Worm (Caenorhabditis elegans) whole organism, L4 larva: ENCODE measurements around the gene str-196.

ENCODE experiments used
- hif-1 ChIP-seq, 2 experiments: sonication (generic microtip); optimal IDR thresholded peaks; 2 replicates each; lab custom pipeline; 2016 to 2017; ENCODE audit warnings: missing compliant biosample characterization in 2 of 2, missing genetic modification characterization in 2 of 2, missing genetic modification reagents in 2 of 2, missing genotype in 2 of 2, mild to moderate bottlenecking in 1 of 2
- spr-1 ChIP-seq: sonication (generic microtip); optimal IDR thresholded peaks from 2 replicates; lab custom pipeline; 2016; ENCODE audit warnings: mild to moderate bottlenecking, missing genetic modification characterization, missing compliant biosample characterization

DNA sequence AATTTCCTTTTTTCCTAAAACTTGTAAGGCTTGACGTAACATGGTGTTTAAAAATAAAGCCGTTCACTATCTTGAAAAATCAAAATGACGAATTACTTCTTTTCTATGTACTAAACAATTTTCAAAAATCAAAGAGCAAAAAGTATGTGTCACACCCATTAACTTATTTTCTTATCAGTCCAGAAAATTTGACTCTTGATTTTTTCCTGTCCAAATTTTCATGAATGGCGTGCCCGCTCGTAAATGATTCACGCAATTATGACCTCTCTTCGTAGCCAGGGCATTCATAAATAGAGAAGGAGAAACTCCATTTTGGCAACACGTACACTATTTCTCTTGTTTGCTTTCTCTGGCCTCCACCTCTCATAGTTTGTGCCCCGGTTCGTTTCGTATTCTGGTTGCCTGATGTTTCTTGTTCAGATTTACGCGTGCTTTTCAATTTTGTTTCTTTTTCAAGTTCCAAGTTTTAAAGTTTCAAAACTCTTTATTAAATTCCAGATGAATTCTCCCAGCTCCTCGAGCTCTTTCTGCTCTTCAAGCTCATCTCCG is 13.8 kb upstream of the str-196 start, which contains the start of gene nhr-55:
- TF ChIP-seq spr-1 (tag; lab: Kevin White, UChicago) (no peak), hif-1 (tag; optimal IDR thresholded peaks at IDR 0.05; lab: Kevin White, UChicago) (no peak)
